Fruit fly (Drosophila melanogaster) whole organism, embryonic: ENCODE measurements around the gene Spec2.
A peak's percentile ranks its signal among the peaks of the same experiment; 100 is the strongest.

ENCODE experiments used
- BEAF-32 ChIP-seq: fragments of 200-800 bp; sonication (Bioruptor generic); optimal IDR thresholded peaks from 3 replicates; lab custom pipeline; 2017; ENCODE audit warnings: missing biosample characterization, missing genetic modification characterization, mild to moderate bottlenecking, moderate library complexity, missing genetic modification reagents
- Blimp-1 ChIP-seq: fragments of 200-800 bp; sonication (Bioruptor generic); optimal IDR thresholded peaks from 3 replicates; lab custom pipeline; 2018; ENCODE audit warnings: missing biosample characterization, missing genetic modification characterization, mild to moderate bottlenecking, moderate library complexity, missing genetic modification reagents
- CG12659 ChIP-seq: fragments of 200-800 bp; sonication (Bioruptor generic); optimal IDR thresholded peaks from 3 replicates; lab custom pipeline; 2017; ENCODE audit warnings: mild to moderate bottlenecking, missing biosample characterization, missing genetic modification reagents, missing genetic modification characterization
- CG12744 ChIP-seq: fragments of 200-800 bp; sonication (Bioruptor generic); optimal IDR thresholded peaks from 2 replicates; lab custom pipeline; 2016; ENCODE audit warnings: missing biosample characterization, missing genetic modification characterization
- CG13287 ChIP-seq: fragments of 200-800 bp; sonication (Bioruptor generic); IDR thresholded peaks from 2 replicates; pipeline ENCODE4 v1.3.6; 2022; ENCODE audit warnings: missing biosample characterization, missing genetic modification characterization; ENCODE audit not compliant: partially characterized antibody
- CG13624 ChIP-seq: fragments of 200-800 bp; sonication (Bioruptor generic); optimal IDR thresholded peaks from 2 replicates; lab custom pipeline; 2016; ENCODE audit warnings: missing biosample characterization, missing genetic modification characterization
- CG14441 ChIP-seq: fragments of 200-800 bp; sonication (Bioruptor generic); IDR thresholded peaks from 2 replicates; pipeline ENCODE4 v1.3.6; 2022; ENCODE audit warnings: missing biosample characterization, missing genetic modification characterization
- CG15514 ChIP-seq: fragments of 200-800 bp; sonication (Bioruptor generic); optimal IDR thresholded peaks from 3 replicates; lab custom pipeline; 2017; ENCODE audit warnings: missing biosample characterization, missing genetic modification characterization, mild to moderate bottlenecking, moderate library complexity, missing genetic modification reagents
- CG15601 ChIP-seq: fragments of 200-800 bp; sonication (Bioruptor generic); optimal IDR thresholded peaks from 3 replicates; lab custom pipeline; 2019; ENCODE audit warnings: missing biosample characterization, mild to moderate bottlenecking, missing genetic modification characterization, moderate library complexity
- CG17802 ChIP-seq: fragments of 200-800 bp; sonication (Bioruptor generic); optimal IDR thresholded peaks from 2 replicates; lab custom pipeline; 2018; ENCODE audit warnings: missing biosample characterization, mild to moderate bottlenecking, missing genetic modification characterization, moderate library complexity
- CG17829 ChIP-seq: fragments of 200-800 bp; optimal IDR thresholded peaks from 2 replicates; lab custom pipeline; 2019; ENCODE audit warnings: missing biosample characterization, mild to moderate bottlenecking, missing genetic modification characterization, moderate library complexity
- CG17912 ChIP-seq: fragments of 200-800 bp; sonication (Bioruptor generic); optimal IDR thresholded peaks from 2 replicates; lab custom pipeline; 2018; ENCODE audit warnings: missing biosample characterization, mild to moderate bottlenecking, missing genetic modification characterization
- CG2120 ChIP-seq: fragments of 200-800 bp; sonication (Bioruptor generic); optimal IDR thresholded peaks from 3 replicates; lab custom pipeline; 2016; ENCODE audit warnings: missing biosample characterization, missing genetic modification characterization
- CG34224 ChIP-seq: fragments of 200-800 bp; sonication (Bioruptor generic); IDR thresholded peaks from 3 replicates; pipeline ENCODE4 v1.3.6; 2022; ENCODE audit warnings: missing biosample characterization, missing genetic modification characterization; ENCODE audit not compliant: partially characterized antibody
- CG42726 ChIP-seq: fragments of 200-800 bp; sonication (Bioruptor generic); IDR thresholded peaks from 2 replicates; pipeline ENCODE4 v1.3.6; 2022; ENCODE audit warnings: missing biosample characterization, missing genetic modification characterization; ENCODE audit not compliant: partially characterized antibody
- CG4617 ChIP-seq: fragments of 200-800 bp; sonication (Bioruptor generic); optimal IDR thresholded peaks from 3 replicates; lab custom pipeline; 2016; ENCODE audit warnings: missing biosample characterization, missing genetic modification characterization, borderline replicate concordance
- CG4707 ChIP-seq: fragments of 200-800 bp; sonication (Bioruptor generic); optimal IDR thresholded peaks from 2 replicates; lab custom pipeline; 2018; ENCODE audit warnings: missing biosample characterization, mild to moderate bottlenecking, missing genetic modification characterization, moderate library complexity
- CG4730 ChIP-seq: fragments of 200-800 bp; sonication (Bioruptor generic); IDR thresholded peaks from 2 replicates; pipeline ENCODE4 v1.3.6; 2022; ENCODE audit warnings: missing biosample characterization, missing genetic modification characterization
- CG5180 ChIP-seq: fragments of 200-800 bp; sonication (Bioruptor generic); optimal IDR thresholded peaks from 3 replicates; lab custom pipeline; 2017; ENCODE audit warnings: missing biosample characterization, missing genetic modification characterization, mild to moderate bottlenecking, moderate library complexity, missing genetic modification reagents
- CG7556 ChIP-seq: fragments of 200-800 bp; sonication (Bioruptor generic); optimal IDR thresholded peaks from 2 replicates; lab custom pipeline; 2017; ENCODE audit warnings: missing biosample characterization, mild to moderate bottlenecking, missing genetic modification characterization
- Deaf1 ChIP-seq: fragments of 200-800 bp; optimal IDR thresholded peaks from 3 replicates; lab custom pipeline; 2019; ENCODE audit warnings: missing biosample characterization, mild to moderate bottlenecking, missing genetic modification characterization, moderate library complexity
- Doc3 ChIP-seq: fragments of 200-800 bp; sonication (Bioruptor generic); IDR thresholded peaks from 3 replicates; pipeline ENCODE4 v1.3.6; 2022; ENCODE audit warnings: missing biosample characterization, missing genetic modification characterization; ENCODE audit not compliant: partially characterized antibody
- Elba2 ChIP-seq: fragments of 200-800 bp; sonication (Bioruptor generic); optimal IDR thresholded peaks from 3 replicates; lab custom pipeline; 2016; ENCODE audit warnings: missing biosample characterization, missing genetic modification characterization
- Ets65A ChIP-seq: fragments of 200-800 bp; sonication (Bioruptor generic); peaks from one replicate; lab custom pipeline; 2016; ENCODE audit warnings: missing biosample characterization, missing genetic modification characterization
- HLH54F ChIP-seq: fragments of 200-800 bp; sonication (Bioruptor generic); optimal IDR thresholded peaks from 3 replicates; lab custom pipeline; 2016; ENCODE audit warnings: missing biosample characterization, missing genetic modification characterization
- MBD-R2 ChIP-seq: fragments of 200-800 bp; sonication (Bioruptor generic); IDR thresholded peaks from 2 replicates; pipeline ENCODE4 v1.3.6; 2022; ENCODE audit warnings: missing biosample characterization, missing genetic modification characterization
- Max ChIP-seq: fragments of 200-800 bp; sonication (Bioruptor generic); optimal IDR thresholded peaks from 2 replicates; lab custom pipeline; 2016; ENCODE audit warnings: missing biosample characterization, mild to moderate bottlenecking, missing genetic modification characterization
- Pdp1 ChIP-seq, 2 experiments: fragments of 200-800 bp; sonication (Bioruptor generic); optimal IDR thresholded peaks; 3 replicates each; lab custom pipeline; 2016; ENCODE audit warnings: missing biosample characterization in 2 of 2, missing genetic modification characterization in 2 of 2, mild to moderate bottlenecking in 1 of 2, moderate library complexity in 1 of 2
- Trl ChIP-seq, 3 experiments: fragments of >200 bp in 2 of 3; fragments of 200-800 bp in 1 of 3; sonication (Bioruptor generic) in 1 of 3; optimal IDR thresholded peaks; 2 replicates in 1 of 3; 3 replicates in 2 of 3; lab custom pipeline; 2016 to 2017; ENCODE audit warnings: missing biosample characterization in 1 of 3, missing genetic modification characterization in 1 of 3
- al ChIP-seq: fragments of 200-800 bp; sonication (Bioruptor generic); IDR thresholded peaks from 2 replicates; pipeline ENCODE4 v1.3.6; 2022; ENCODE audit warnings: missing biosample characterization, missing genetic modification characterization
- cg ChIP-seq: fragments of 200-800 bp; sonication (Bioruptor generic); optimal IDR thresholded peaks from 3 replicates; lab custom pipeline; 2019; ENCODE audit warnings: missing biosample characterization, mild to moderate bottlenecking, missing genetic modification characterization, moderate library complexity
- crol ChIP-seq: fragments of 200-800 bp; sonication (Bioruptor generic); IDR thresholded peaks from 2 replicates; pipeline ENCODE4 v1.3.6; 2022; ENCODE audit warnings: missing biosample characterization, missing genetic modification characterization
- dm ChIP-seq: fragments of 200-800 bp; sonication (Bioruptor generic); optimal IDR thresholded peaks from 3 replicates; lab custom pipeline; 2016; ENCODE audit warnings: missing biosample characterization, missing genetic modification characterization
- dpn ChIP-seq, 2 experiments: fragments of 200-800 bp; sonication (Bioruptor generic); optimal IDR thresholded peaks; 3 replicates each; lab custom pipeline; 2016; ENCODE audit warnings: missing biosample characterization in 2 of 2, missing genetic modification characterization in 2 of 2
- fu2 ChIP-seq: fragments of 200-800 bp; sonication (Bioruptor generic); optimal IDR thresholded peaks from 2 replicates; lab custom pipeline; 2016; ENCODE audit warnings: missing biosample characterization, missing genetic modification characterization
- gro ChIP-seq: fragments of 200-800 bp; sonication (Bioruptor generic); optimal IDR thresholded peaks from 2 replicates; lab custom pipeline; 2016; ENCODE audit warnings: missing biosample characterization, missing genetic modification characterization
- her ChIP-seq: fragments of 200-800 bp; sonication (Bioruptor generic); optimal IDR thresholded peaks from 2 replicates; lab custom pipeline; 2016; ENCODE audit warnings: missing biosample characterization, missing genetic modification characterization
- inv ChIP-seq: fragments of 200-800 bp; sonication (Bioruptor generic); IDR thresholded peaks from 2 replicates; pipeline ENCODE4 v1.3.6; 2022; ENCODE audit warnings: missing biosample characterization, missing genetic modification characterization; ENCODE audit not compliant: partially characterized antibody
- lilli ChIP-seq: fragments of 200-800 bp; sonication (Bioruptor generic); optimal IDR thresholded peaks from 3 replicates; lab custom pipeline; 2016; ENCODE audit warnings: missing biosample characterization, missing genetic modification characterization
- mam ChIP-seq: fragments of 200-800 bp; sonication (Bioruptor generic); optimal IDR thresholded peaks from 3 replicates; lab custom pipeline; 2016; ENCODE audit warnings: missing biosample characterization, missing genetic modification characterization
- nerfin-2 ChIP-seq: fragments of 200-800 bp; sonication (Bioruptor generic); IDR thresholded peaks from 2 replicates; pipeline ENCODE4 v1.3.6; 2022; ENCODE audit warnings: missing biosample characterization, missing genetic modification characterization; ENCODE audit not compliant: partially characterized antibody
- pzg ChIP-seq: fragments of 200-800 bp; sonication (Bioruptor generic); optimal IDR thresholded peaks from 3 replicates; lab custom pipeline; 2018; ENCODE audit warnings: missing biosample characterization, mild to moderate bottlenecking, missing genetic modification characterization, moderate library complexity
- sd ChIP-seq: fragments of 200-800 bp; sonication (Bioruptor generic); optimal IDR thresholded peaks from 3 replicates; lab custom pipeline; 2018; ENCODE audit warnings: missing biosample characterization, mild to moderate bottlenecking, missing genetic modification characterization, moderate library complexity
- tap ChIP-seq: fragments of 200-800 bp; optimal IDR thresholded peaks from 3 replicates; lab custom pipeline; 2019; ENCODE audit warnings: missing biosample characterization, mild to moderate bottlenecking, missing genetic modification characterization, moderate library complexity
- trh ChIP-seq: fragments of 200-800 bp; sonication (Bioruptor generic); optimal IDR thresholded peaks from 2 replicates; lab custom pipeline; 2016; ENCODE audit warnings: missing biosample characterization, missing genetic modification characterization
- tx ChIP-seq: fragments of 200-800 bp; sonication (Bioruptor generic); optimal IDR thresholded peaks from 2 replicates; lab custom pipeline; 2016; ENCODE audit warnings: missing biosample characterization, missing genetic modification characterization
- vfl ChIP-seq: fragments of 200-800 bp; sonication (Bioruptor generic); optimal IDR thresholded peaks from 2 replicates; lab custom pipeline; 2016; ENCODE audit warnings: missing biosample characterization, missing genetic modification characterization

Gene Spec2

dm6 chr3R:5587863-5588519 lies 35.9 kb downstream of the Spec2 start, which contains the start of gene CG2926 (continued):
- peak; percentile 35 for TF ChIP-seq CG17912 (GFP tag; lab: Kevin White, UChicago)
- peak; percentile 88 for TF ChIP-seq CG42726 (GFP tag; lab: Robert Waterston, UW)
- TF ChIP-seq lilli (GFP tag; lab: Kevin White, UChicago): peak; percentile 69
- no peak for TF ChIP-seq Trl (optimal IDR thresholded peaks at IDR 0.05; lab: Kevin White, UChicago)
- peak; percentile 48 for TF ChIP-seq Trl (GFP tag; optimal IDR thresholded peaks at IDR 0.05; lab: Kevin White, UChicago)
- peak; percentile 84 for TF ChIP-seq inv
- TF ChIP-seq fu2 (GFP tag; lab: Kevin White, UChicago): peak; percentile 40
- peak in 1 of 2 experiments; percentile 26 for TF ChIP-seq Pdp1 (GFP tag; optimal IDR thresholded peaks at IDR 0.05; lab: Kevin White, UChicago)
- peak; percentile 80 for TF ChIP-seq CG34224 (GFP tag; lab: Robert Waterston, UW)
- peak; percentile 70 for TF ChIP-seq mam (GFP tag; lab: Kevin White, UChicago)
- peak; percentile 46 for TF ChIP-seq HLH54F
- TF ChIP-seq dpn (GFP tag; optimal IDR thresholded peaks at IDR 0.05; lab: Kevin White, UChicago): peak in 1 of 2 experiments; percentile 25
- peak; percentile 87 for TF ChIP-seq MBD-R2
- no peak for TF ChIP-seq CG5180 (GFP tag; lab: Kevin White, UChicago)
- TF ChIP-seq vfl: peak; percentile 38
- peak; percentile 93 for TF ChIP-seq Elba2 (GFP tag; lab: Kevin White, UChicago)
- no peak for TF ChIP-seq CG7556 (GFP tag; lab: Kevin White, UChicago)
- peak; percentile 79 for TF ChIP-seq CG4617 (GFP tag; lab: Kevin White, UChicago)
- TF ChIP-seq gro: no peak
- TF ChIP-seq CG13287 (GFP tag; lab: Robert Waterston, UW): peak; percentile 91
- TF ChIP-seq trh (GFP tag; lab: Kevin White, UChicago): no peak
- peak; percentile 74; the same call in 2 of the 3 replicates for TF ChIP-seq Doc3 (GFP tag; lab: Robert Waterston, UW)
- peak; percentile 68 for TF ChIP-seq CG2120 (GFP tag; lab: Kevin White, UChicago)
- TF ChIP-seq CG14441 (GFP tag; lab: Robert Waterston, UW): 0 out of 2 replicates have a peak, but pooled peaks have one; percentile 18
- TF ChIP-seq pzg (GFP tag; lab: Kevin White, UChicago): peak; percentile 71
- peak; percentile 57 for TF ChIP-seq CG17829
- TF ChIP-seq dm: peak; percentile 51
- no peak for TF ChIP-seq CG15601 (tag; lab: Kevin White, UChicago)
- no peak for TF ChIP-seq tap (tag; lab: Kevin White, UChicago)
- no peak for TF ChIP-seq sd (tag; lab: Kevin White, UChicago)
- no peak for TF ChIP-seq Deaf1 (tag; lab: Kevin White, UChicago)
- TF ChIP-seq CG15514 (GFP tag; lab: Kevin White, UChicago): peak; percentile 63
- peak; percentile 48 for TF ChIP-seq CG17802 (tag; lab: Kevin White, UChicago)
- TF ChIP-seq CG4707 (GFP tag; lab: Kevin White, UChicago): no peak
- no peak for TF ChIP-seq CG4730 (GFP tag; lab: Robert Waterston, UW)
- peak; percentile 37; the same call in 1 of the 2 replicates for TF ChIP-seq al
- TF ChIP-seq crol: 0 out of 2 replicates have a peak, but pooled peaks have one; percentile 15
- peak; percentile 75 for TF ChIP-seq cg
- peak; percentile 55 for TF ChIP-seq her (GFP tag; lab: Kevin White, UChicago)
- peak; percentile 40 for TF ChIP-seq CG13624 (GFP tag; lab: Kevin White, UChicago)
- TF ChIP-seq CG12744 (GFP tag; lab: Kevin White, UChicago): no peak
- no peak for TF ChIP-seq Max
- TF ChIP-seq BEAF-32: peak; percentile 87
- TF ChIP-seq Blimp-1 (GFP tag; lab: Kevin White, UChicago): no peak
- peak; percentile 13 for TF ChIP-seq tx (GFP tag; lab: Kevin White, UChicago)
- peak; percentile 59 for TF ChIP-seq nerfin-2 (GFP tag; lab: Robert Waterston, UW)
- peak; percentile 62 for TF ChIP-seq CG12659 (GFP tag; lab: Kevin White, UChicago)
- peak; percentile 93 for TF ChIP-seq Ets65A (GFP tag; lab: Kevin White, UChicago)
